Fruit fly (Drosophila melanogaster): ENCODE measurements around the gene CecA1.

- TF ChIP-seq h (optimal IDR thresholded peaks at IDR 0.05) (no peak), Sin3A (optimal IDR thresholded peaks at IDR 0.05) (no peak), psq (optimal IDR thresholded peaks at IDR 0.05) (no peak), ttk (optimal IDR thresholded peaks at IDR 0.05) (no peak), Myc (optimal IDR thresholded peaks at IDR 0.05) (no peak)
Measured at dm6 chr3R:30245739-30246589, 35.3 kb downstream of the CecA1 start.
